Worm (Caenorhabditis elegans) whole organism, L4/young adult: Measurements from ENCODE around the gene slc-25A10.

Experiments
- W03F9.2 ChIP-seq: fragments of 150-350 bp; optimal IDR thresholded peaks from 2 replicates; lab custom pipeline; 2014; ENCODE audit warnings: missing biosample characterization, missing genetic modification characterization
- dao-5 ChIP-seq: sonication (generic microtip); optimal IDR thresholded peaks from 2 replicates; lab custom pipeline; 2016; ENCODE audit warnings: missing genotype, missing genetic modification characterization, moderate library complexity, missing compliant biosample characterization
- him-1 ChIP-seq: sonication (generic microtip); optimal IDR thresholded peaks from 2 replicates; lab custom pipeline; 2016; ENCODE audit warnings: missing genotype, missing genetic modification reagents, missing genetic modification characterization, missing compliant biosample characterization

- TF ChIP-seq him-1 (no peak), dao-5 (tag; lab: Kevin White, UChicago) (no peak), W03F9.2 (tag; lab: Kevin White, UChicago) (no peak)
These were observed 35.7 kb upstream of the slc-25A10 start for ce11 chrX:6761211-6761610.
